Worm (Caenorhabditis elegans) whole organism, L3 larva: ENCODE data around the gene eri-1.

Experiments
- ZK546.5 ChIP-seq: sonication (generic microtip); optimal IDR thresholded peaks from 2 replicates; lab custom pipeline; 2017; ENCODE audit warnings: missing biosample characterization, missing genetic modification characterization
- ceh-28 ChIP-seq: fragments of 150-350 bp; optimal IDR thresholded peaks from 2 replicates; lab custom pipeline; 2014; ENCODE audit warnings: missing biosample characterization, missing genetic modification reagents, missing genetic modification characterization
- nhr-11 ChIP-seq: fragments of 150-350 bp; optimal IDR thresholded peaks from 2 replicates; lab custom pipeline; 2014; ENCODE audit warnings: missing biosample characterization, missing genetic modification characterization
- nhr-12 ChIP-seq: fragments of 150-350 bp; optimal IDR thresholded peaks from 2 replicates; lab custom pipeline; 2014; ENCODE audit warnings: missing biosample characterization, missing genetic modification characterization
- nhr-76 ChIP-seq: fragments of 150-350 bp; sonication (generic microtip); optimal IDR thresholded peaks from 5 replicates; lab custom pipeline; 2014; ENCODE audit warnings: missing biosample characterization, missing genetic modification characterization
- pqm-1 ChIP-seq: fragments of 150-350 bp; optimal IDR thresholded peaks from 2 replicates; lab custom pipeline; 2017; ENCODE audit warnings: missing biosample characterization, missing genetic modification characterization, inconsistent platforms
- skn-1 ChIP-seq: fragments of 150-350 bp; optimal IDR thresholded peaks from 2 replicates; lab custom pipeline; 2014; ENCODE audit warnings: missing biosample characterization, missing genetic modification characterization
- snpc-4 ChIP-seq: fragments of 150-350 bp; optimal IDR thresholded peaks from 2 replicates; lab custom pipeline; 2014; ENCODE audit warnings: missing biosample characterization, missing genetic modification characterization

- TF ChIP-seq ZK546.5 (tag; lab: Kevin White, UChicago), result no peak
- TF ChIP-seq nhr-11 (tag; lab: Kevin White, UChicago), result no peak
- TF ChIP-seq snpc-4 (tag; lab: Kevin White, UChicago), result no peak
- TF ChIP-seq nhr-12 (tag; lab: Kevin White, UChicago), result no peak
- no peak for TF ChIP-seq ceh-28 (tag; lab: Kevin White, UChicago)
- no peak for TF ChIP-seq skn-1 (tag; lab: Kevin White, UChicago)
- no peak for TF ChIP-seq pqm-1 (tag; lab: Kevin White, UChicago)
- TF ChIP-seq nhr-76, result no peak
These were observed 18.4 kb downstream of the eri-1 start, which contains the start of gene gpa-4 for ce11 chrIV:401395-401794.
